Fruit fly (Drosophila melanogaster) whole organism, embryonic: ENCODE data around the gene CG32121.

Source experiments
- Bgb ChIP-seq: fragments of 200-800 bp; sonication (Bioruptor generic); IDR thresholded peaks from 2 replicates; pipeline ENCODE4 v1.3.6; 2022; ENCODE audit warnings: missing biosample characterization, missing genetic modification characterization; ENCODE audit not compliant: partially characterized antibody
- CG10654 ChIP-seq: fragments of 200-800 bp; sonication (Bioruptor generic); optimal IDR thresholded peaks from 2 replicates; lab custom pipeline; 2016; ENCODE audit warnings: missing biosample characterization, missing genetic modification characterization
- CG11456 ChIP-seq: fragments of 200-800 bp; sonication (Bioruptor generic); IDR thresholded peaks from 3 replicates; pipeline ENCODE4 v1.3.6; 2022; ENCODE audit warnings: missing biosample characterization, missing genetic modification characterization
- CG12391 ChIP-seq: fragments of 200-800 bp; sonication (Bioruptor generic); optimal IDR thresholded peaks from 3 replicates; lab custom pipeline; 2018; ENCODE audit warnings: missing biosample characterization, mild to moderate bottlenecking, missing genetic modification characterization, moderate library complexity
- CG18262 ChIP-seq: fragments of 200-800 bp; optimal IDR thresholded peaks from 3 replicates; lab custom pipeline; 2019; ENCODE audit warnings: missing biosample characterization, mild to moderate bottlenecking, missing genetic modification characterization, moderate library complexity
- CG18476 ChIP-seq: fragments of 200-800 bp; sonication (Bioruptor generic); optimal IDR thresholded peaks from 2 replicates; lab custom pipeline; 2016; ENCODE audit warnings: missing biosample characterization, mild to moderate bottlenecking, missing genetic modification characterization
- CG18764 ChIP-seq: fragments of 200-800 bp; sonication (Bioruptor generic); optimal IDR thresholded peaks from 3 replicates; lab custom pipeline; 2016; ENCODE audit warnings: missing biosample characterization, missing genetic modification characterization
- CG2120 ChIP-seq: fragments of 200-800 bp; sonication (Bioruptor generic); optimal IDR thresholded peaks from 3 replicates; lab custom pipeline; 2016; ENCODE audit warnings: missing biosample characterization, missing genetic modification characterization
- CG2712 ChIP-seq: fragments of 200-800 bp; optimal IDR thresholded peaks from 3 replicates; lab custom pipeline; 2019; ENCODE audit warnings: missing biosample characterization, mild to moderate bottlenecking, missing genetic modification characterization, moderate library complexity
- CG30431 ChIP-seq: fragments of 200-800 bp; sonication (Bioruptor generic); optimal IDR thresholded peaks from 2 replicates; lab custom pipeline; 2017; ENCODE audit warnings: missing biosample characterization, missing genetic modification characterization
- CG4424 ChIP-seq: fragments of 200-800 bp; sonication (Bioruptor generic); optimal IDR thresholded peaks from 3 replicates; lab custom pipeline; 2016; ENCODE audit warnings: missing biosample characterization, missing genetic modification characterization
- CG7745 ChIP-seq: fragments of 200-800 bp; sonication (Bioruptor generic); optimal IDR thresholded peaks from 2 replicates; lab custom pipeline; 2018; ENCODE audit warnings: missing biosample characterization, mild to moderate bottlenecking, missing genetic modification characterization, moderate library complexity
- CG7839 ChIP-seq: fragments of 200-800 bp; sonication (Bioruptor generic); optimal IDR thresholded peaks from 3 replicates; lab custom pipeline; 2018; ENCODE audit warnings: missing biosample characterization, mild to moderate bottlenecking, missing genetic modification characterization, moderate library complexity
- CG9817 ChIP-seq: fragments of 200-800 bp; sonication (Bioruptor generic); optimal IDR thresholded peaks from 2 replicates; lab custom pipeline; 2018; ENCODE audit warnings: missing biosample characterization, mild to moderate bottlenecking, missing genetic modification characterization, moderate library complexity
- CG9876 ChIP-seq: fragments of 200-800 bp; sonication (Bioruptor generic); optimal IDR thresholded peaks from 2 replicates; lab custom pipeline; 2016; ENCODE audit warnings: missing biosample characterization, missing genetic modification characterization
- Camta ChIP-seq: fragments of 200-800 bp; sonication (Bioruptor generic); optimal IDR thresholded peaks from 2 replicates; lab custom pipeline; 2016; ENCODE audit warnings: missing biosample characterization, missing genetic modification characterization
- D ChIP-seq, 2 experiments: fragments of 200-800 bp in 1 of 2; fragments of >200 bp in 1 of 2; sonication (Bioruptor generic) in 1 of 2; optimal IDR thresholded peaks; 2 replicates in 1 of 2; 3 replicates in 1 of 2; lab custom pipeline; 2017; ENCODE audit warnings: mild to moderate bottlenecking in 1 of 2, missing biosample characterization in 1 of 2, missing genetic modification characterization in 1 of 2, missing genetic modification reagents in 1 of 2
- D19A ChIP-seq: fragments of 200-800 bp; optimal IDR thresholded peaks from 3 replicates; lab custom pipeline; 2019; ENCODE audit warnings: missing biosample characterization, mild to moderate bottlenecking, missing genetic modification characterization, moderate library complexity
- Dbx ChIP-seq: fragments of 200-800 bp; sonication (Bioruptor generic); IDR thresholded peaks from 3 replicates; pipeline ENCODE4 v1.3.6; 2022; ENCODE audit warnings: missing biosample characterization, missing genetic modification characterization
- Dek ChIP-seq: fragments of 200-800 bp; sonication (Bioruptor generic); optimal IDR thresholded peaks from 3 replicates; lab custom pipeline; 2019; ENCODE audit warnings: missing biosample characterization, mild to moderate bottlenecking, missing genetic modification characterization, moderate library complexity
- Dip2 ChIP-seq: fragments of 200-800 bp; sonication (Bioruptor generic); IDR thresholded peaks from 2 replicates; pipeline ENCODE4 v1.3.6; 2022; ENCODE audit warnings: missing biosample characterization, missing genetic modification characterization
- Dp ChIP-seq: fragments of 200-800 bp; sonication (Bioruptor generic); optimal IDR thresholded peaks from 2 replicates; lab custom pipeline; 2018; ENCODE audit warnings: missing biosample characterization, mild to moderate bottlenecking, missing genetic modification characterization, moderate library complexity
- Gug ChIP-seq: fragments of 200-800 bp; sonication (Bioruptor generic); IDR thresholded peaks from 4 replicates; pipeline ENCODE4 v1.3.6; 2022; ENCODE audit warnings: missing biosample characterization, missing genetic modification characterization
- HHEX ChIP-seq: fragments of 200-800 bp; sonication (Bioruptor generic); optimal IDR thresholded peaks from 3 replicates; lab custom pipeline; 2017; ENCODE audit warnings: missing biosample characterization, mild to moderate bottlenecking, missing genetic modification characterization, missing genetic modification reagents
- HmgZ ChIP-seq: fragments of 200-800 bp; sonication (Bioruptor generic); optimal IDR thresholded peaks from 2 replicates; lab custom pipeline; 2018; ENCODE audit warnings: missing biosample characterization, mild to moderate bottlenecking, missing genetic modification characterization
- Hr3 ChIP-seq: fragments of 200-800 bp; sonication (Bioruptor generic); optimal IDR thresholded peaks from 3 replicates; lab custom pipeline; 2016; ENCODE audit warnings: missing biosample characterization, missing genetic modification characterization
- Hsf ChIP-seq: fragments of 200-800 bp; sonication (Bioruptor generic); optimal IDR thresholded peaks from 3 replicates; lab custom pipeline; 2016; ENCODE audit warnings: missing biosample characterization, missing genetic modification characterization
- MBD-R2 ChIP-seq: fragments of 200-800 bp; sonication (Bioruptor generic); IDR thresholded peaks from 2 replicates; pipeline ENCODE4 v1.3.6; 2022; ENCODE audit warnings: missing biosample characterization, missing genetic modification characterization
- Ptx1 ChIP-seq: fragments of 200-800 bp; sonication (Bioruptor generic); IDR thresholded peaks from 2 replicates; pipeline ENCODE4 v1.3.6; 2022; ENCODE audit warnings: missing biosample characterization, missing genetic modification characterization
- Sox102F ChIP-seq: fragments of 200-800 bp; sonication (Bioruptor generic); optimal IDR thresholded peaks from 2 replicates; lab custom pipeline; 2018; ENCODE audit warnings: missing biosample characterization, mild to moderate bottlenecking, missing genetic modification characterization, moderate library complexity
- Xrp1 ChIP-seq: fragments of 200-800 bp; sonication (Bioruptor generic); IDR thresholded peaks from 2 replicates; pipeline ENCODE4 v1.3.6; 2022; ENCODE audit warnings: missing biosample characterization, missing genetic modification characterization
- abd-A ChIP-seq: fragments of 200-800 bp; sonication (Bioruptor generic); optimal IDR thresholded peaks from 3 replicates; lab custom pipeline; 2019; ENCODE audit warnings: missing biosample characterization, mild to moderate bottlenecking, missing genetic modification characterization, moderate library complexity
- bsh ChIP-seq, 2 experiments: fragments of 200-800 bp; sonication (Bioruptor generic); optimal IDR thresholded peaks; 2 replicates each; lab custom pipeline; 2017 to 2018; ENCODE audit warnings: mild to moderate bottlenecking in 2 of 2, missing biosample characterization in 2 of 2, missing genetic modification characterization in 2 of 2, moderate library complexity in 1 of 2
- chinmo ChIP-seq: fragments of 200-800 bp; sonication (Bioruptor generic); IDR thresholded peaks from 4 replicates; pipeline ENCODE4 v1.3.6; 2022; ENCODE audit warnings: missing biosample characterization, missing genetic modification characterization; ENCODE audit not compliant: partially characterized antibody
- chn ChIP-seq: fragments of 200-800 bp; sonication (Bioruptor generic); optimal IDR thresholded peaks from 2 replicates; lab custom pipeline; 2016; ENCODE audit warnings: missing biosample characterization, missing genetic modification characterization
- dpn ChIP-seq, 2 experiments: fragments of 200-800 bp; sonication (Bioruptor generic); optimal IDR thresholded peaks; 3 replicates each; lab custom pipeline; 2016; ENCODE audit warnings: missing biosample characterization in 2 of 2, missing genetic modification characterization in 2 of 2
- fd102C ChIP-seq: fragments of 200-800 bp; sonication (Bioruptor generic); optimal IDR thresholded peaks from 2 replicates; lab custom pipeline; 2018; ENCODE audit warnings: missing biosample characterization, mild to moderate bottlenecking, missing genetic modification characterization, moderate library complexity
- gro ChIP-seq: fragments of 200-800 bp; sonication (Bioruptor generic); optimal IDR thresholded peaks from 2 replicates; lab custom pipeline; 2016; ENCODE audit warnings: missing biosample characterization, missing genetic modification characterization
- hth ChIP-seq: fragments of >200 bp; optimal IDR thresholded peaks from 2 replicates; lab custom pipeline; 2017; ENCODE audit warnings: inconsistent platforms
- lilli ChIP-seq: fragments of 200-800 bp; sonication (Bioruptor generic); optimal IDR thresholded peaks from 3 replicates; lab custom pipeline; 2016; ENCODE audit warnings: missing biosample characterization, missing genetic modification characterization
- pho ChIP-seq: fragments of 200-800 bp; sonication (Bioruptor generic); optimal IDR thresholded peaks from 2 replicates; lab custom pipeline; 2016; ENCODE audit warnings: missing biosample characterization, missing genetic modification characterization
- sc ChIP-seq, 3 experiments: fragments of >200 bp in 2 of 3; fragments of 200-800 bp in 1 of 3; sonication (Bioruptor generic) in 1 of 3; optimal IDR thresholded peaks; 2 replicates in 2 of 3; 3 replicates in 1 of 3; lab custom pipeline; 2017; ENCODE audit warnings: mild to moderate bottlenecking in 1 of 3, missing biosample characterization in 1 of 3, missing genetic modification characterization in 1 of 3, missing genetic modification reagents in 1 of 3
- slbo ChIP-seq: fragments of 200-800 bp; sonication (Bioruptor generic); IDR thresholded peaks from 2 replicates; pipeline ENCODE4 v1.3.6; 2022; ENCODE audit warnings: missing biosample characterization, missing genetic modification characterization
- sr ChIP-seq: fragments of 200-800 bp; sonication (Bioruptor generic); IDR thresholded peaks from 3 replicates; pipeline ENCODE4 v1.3.6; 2022; ENCODE audit warnings: missing biosample characterization, missing genetic modification characterization
- tgo ChIP-seq: fragments of 200-800 bp; sonication (Bioruptor generic); IDR thresholded peaks from 3 replicates; pipeline ENCODE4 v1.3.6; 2022; ENCODE audit warnings: missing biosample characterization, missing genetic modification characterization
- unpg ChIP-seq: fragments of 200-800 bp; sonication (Bioruptor generic); optimal IDR thresholded peaks from 3 replicates; lab custom pipeline; 2018; ENCODE audit warnings: missing biosample characterization, mild to moderate bottlenecking, missing genetic modification characterization, moderate library complexity
- yki ChIP-seq: fragments of >200 bp; optimal IDR thresholded peaks from 3 replicates; lab custom pipeline; 2018
- zen ChIP-seq: fragments of 200-800 bp; sonication (Bioruptor generic); optimal IDR thresholded peaks from 3 replicates; lab custom pipeline; 2018; ENCODE audit warnings: missing biosample characterization, mild to moderate bottlenecking, missing genetic modification characterization, moderate library complexity
- zfh1 ChIP-seq: fragments of 200-800 bp; sonication (Bioruptor generic); IDR thresholded peaks from 3 replicates; pipeline ENCODE4 v1.3.6; 2022; ENCODE audit warnings: missing biosample characterization, missing genetic modification characterization

CG32121 gene

DNA sequence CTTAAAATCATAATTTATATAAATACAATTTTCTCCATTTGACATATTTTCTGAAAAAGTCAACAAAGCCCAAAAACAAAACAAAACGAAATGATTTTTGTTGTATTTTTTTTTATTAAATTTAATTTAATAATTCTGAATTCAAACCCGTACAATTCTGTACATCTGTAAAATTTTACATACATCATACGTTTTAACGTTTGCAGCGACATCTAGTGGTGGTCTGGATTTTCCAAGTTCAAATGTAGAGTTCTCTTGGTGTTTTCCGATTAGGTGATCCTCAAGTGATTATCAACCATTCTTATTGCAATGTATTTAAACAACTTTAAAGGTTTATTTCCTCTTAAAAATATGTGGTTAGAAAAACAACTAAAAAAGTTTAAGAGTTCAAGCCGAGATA is 11.1 kb downstream of the CG32121 start (continued):
- peak; percentile 39 for TF ChIP-seq CG2120
- no peak for TF ChIP-seq gro (GFP tag; lab: Kevin White, UChicago)
- no peak for TF ChIP-seq Xrp1 (GFP tag; lab: Robert Waterston, UW)
- TF ChIP-seq CG7745 (tag; lab: Kevin White, UChicago) = no peak
- TF ChIP-seq Gug = 0 out of 4 replicates have a peak, but pooled peaks have one; percentile 16
- TF ChIP-seq sc (optimal IDR thresholded peaks at IDR 0.05; lab: Kevin White, UChicago) = no peak
- TF ChIP-seq sc (GFP tag; optimal IDR thresholded peaks at IDR 0.05; lab: Kevin White, UChicago) = no peak
- TF ChIP-seq D19A (tag; lab: Kevin White, UChicago) = peak; percentile 14
- peak; percentile 16 for TF ChIP-seq CG12391 (tag; lab: Kevin White, UChicago)
- peak; percentile 15; the same call in 1 of the 3 replicates for TF ChIP-seq zfh1
- 0 out of 3 replicates have a peak, but pooled peaks have one; percentile 23 for TF ChIP-seq tgo (GFP tag; lab: Robert Waterston, UW)
- peak; percentile 48 for TF ChIP-seq CG9817
- peak; percentile 61 for TF ChIP-seq CG2712 (tag; lab: Kevin White, UChicago)
- TF ChIP-seq unpg (GFP tag; lab: Kevin White, UChicago) = peak; percentile 13
- no peak for TF ChIP-seq sr (GFP tag; lab: Robert Waterston, UW)
- TF ChIP-seq CG4424 (GFP tag; lab: Kevin White, UChicago) = peak; percentile 26
- peak; percentile 62 for TF ChIP-seq Bgb
- TF ChIP-seq hth (lab: Kevin White, UChicago) = no peak
- TF ChIP-seq Dp (GFP tag; lab: Kevin White, UChicago) = peak; percentile 31
- no peak for TF ChIP-seq HHEX (GFP tag; lab: Kevin White, UChicago)
- TF ChIP-seq fd102C = peak; percentile 51
- TF ChIP-seq Hsf (GFP tag; lab: Kevin White, UChicago) = peak; percentile 50
- TF ChIP-seq CG18262 (tag; lab: Kevin White, UChicago) = peak; percentile 37
- peak; percentile 54 for TF ChIP-seq CG7839
- peak; percentile 13 for TF ChIP-seq chn (GFP tag; lab: Kevin White, UChicago)
- TF ChIP-seq CG18476 (GFP tag; lab: Kevin White, UChicago) = no peak
- TF ChIP-seq CG10654 (GFP tag; lab: Kevin White, UChicago) = peak; percentile 33
- TF ChIP-seq Hr3 (GFP tag; lab: Kevin White, UChicago) = peak; percentile 33
- no peak for TF ChIP-seq abd-A (tag; lab: Kevin White, UChicago)
- peak in 1 of 2 experiments; percentile 16 for TF ChIP-seq bsh (GFP tag; optimal IDR thresholded peaks at IDR 0.05; lab: Kevin White, UChicago)
- peak; percentile 64; the same call in 1 of the 2 replicates for TF ChIP-seq slbo
- TF ChIP-seq dpn (GFP tag; optimal IDR thresholded peaks at IDR 0.05; lab: Kevin White, UChicago) = peak; percentile 24 to 63
- peak; percentile 24 for TF ChIP-seq CG9876 (GFP tag; lab: Kevin White, UChicago)
- peak; percentile 17; the same call in 1 of the 2 replicates for TF ChIP-seq MBD-R2 (GFP tag; lab: Robert Waterston, UW)
- 0 out of 4 replicates have a peak, but pooled peaks have one; percentile 31 for TF ChIP-seq chinmo (GFP tag; lab: Robert Waterston, UW)
- TF ChIP-seq yki = peak; percentile 19
- no peak for TF ChIP-seq CG30431 (GFP tag; lab: Kevin White, UChicago)
- peak; percentile 39 for TF ChIP-seq Sox102F (GFP tag; lab: Kevin White, UChicago)
- TF ChIP-seq CG18764 = peak; percentile 15
- peak; percentile 61 for TF ChIP-seq HmgZ (tag; lab: Kevin White, UChicago)
- TF ChIP-seq Ptx1 (GFP tag; lab: Robert Waterston, UW) = 0 out of 2 replicates have a peak, but pooled peaks have one; percentile 20
- peak; percentile 56 for TF ChIP-seq Dek (tag; lab: Kevin White, UChicago)
- TF ChIP-seq CG11456 (GFP tag; lab: Robert Waterston, UW) = peak; percentile 83
- TF ChIP-seq lilli (GFP tag; lab: Kevin White, UChicago) = peak; percentile 39
- no peak for TF ChIP-seq pho (GFP tag; lab: Kevin White, UChicago)
- no peak for TF ChIP-seq D (optimal IDR thresholded peaks at IDR 0.05; lab: Kevin White, UChicago)
- no peak for TF ChIP-seq D (GFP tag; optimal IDR thresholded peaks at IDR 0.05; lab: Kevin White, UChicago)
- peak; percentile 28; the same call in 1 of the 3 replicates for TF ChIP-seq Dbx (GFP tag; lab: Robert Waterston, UW)
- peak; percentile 21 for TF ChIP-seq Camta (GFP tag; lab: Kevin White, UChicago)
- peak; percentile 83 for TF ChIP-seq zen (tag; lab: Kevin White, UChicago)
- TF ChIP-seq Dip2 (GFP tag; lab: Robert Waterston, UW) = peak; percentile 99
